Worm (Caenorhabditis elegans) whole organism, midembryonic: ENCODE measurements around the gene mes-1.

Experiments
- T22C8.4 ChIP-seq: fragments of 200-800 bp; sonication (Bioruptor generic); IDR thresholded peaks from 2 replicates; pipeline ENCODE4 v1.3.6; 2022; ENCODE audit warnings: missing genetic modification characterization, missing compliant biosample characterization
- cog-1 ChIP-seq: sonication (generic microtip); optimal IDR thresholded peaks from 2 replicates; lab custom pipeline; 2016; ENCODE audit warnings: missing genetic modification characterization, missing compliant biosample characterization
- flt-1 ChIP-seq: fragments of 200-800 bp; sonication (Bioruptor generic); IDR thresholded peaks from 2 replicates; pipeline ENCODE4 v1.3.6; 2022; ENCODE audit warnings: missing genetic modification characterization, missing compliant biosample characterization
- klf-2 ChIP-seq: fragments of 200-800 bp; sonication (Bioruptor generic); conservative IDR thresholded peaks from 2 replicates; pipeline ENCODE4 v1.3.6; 2022; ENCODE audit warnings: missing genetic modification reagents, missing genetic modification characterization, missing compliant biosample characterization
- med-1 ChIP-seq: sonication (generic microtip); optimal IDR thresholded peaks from 2 replicates; lab custom pipeline; 2017; ENCODE audit warnings: missing genetic modification characterization, mild to moderate bottlenecking, missing compliant biosample characterization, antibody characterized with exemption, missing genetic modification reagents; ENCODE audit not compliant: insufficient read depth
- ref-1 ChIP-seq: fragments of 200-800 bp; sonication (Bioruptor generic); conservative IDR thresholded peaks from 2 replicates; pipeline ENCODE4 v1.3.6; 2022; ENCODE audit warnings: missing genetic modification reagents, missing genetic modification characterization, missing compliant biosample characterization
- tab-1 ChIP-seq: fragments of 200-800 bp; sonication (Bioruptor generic); IDR thresholded peaks from 2 replicates; pipeline ENCODE4 v1.3.6; 2022; ENCODE audit warnings: missing genetic modification characterization, missing compliant biosample characterization
- ztf-23 ChIP-seq: fragments of 200-800 bp; sonication (Bioruptor generic); IDR thresholded peaks from 2 replicates; pipeline ENCODE4 v1.3.6; 2022; ENCODE audit warnings: missing genetic modification reagents, missing genetic modification characterization, missing compliant biosample characterization
- ztf-29 ChIP-seq: fragments of 200-800 bp; sonication (Bioruptor generic); IDR thresholded peaks from 2 replicates; pipeline ENCODE4 v1.3.6; 2022; ENCODE audit warnings: missing genetic modification reagents, missing genetic modification characterization, missing compliant biosample characterization

DNA sequence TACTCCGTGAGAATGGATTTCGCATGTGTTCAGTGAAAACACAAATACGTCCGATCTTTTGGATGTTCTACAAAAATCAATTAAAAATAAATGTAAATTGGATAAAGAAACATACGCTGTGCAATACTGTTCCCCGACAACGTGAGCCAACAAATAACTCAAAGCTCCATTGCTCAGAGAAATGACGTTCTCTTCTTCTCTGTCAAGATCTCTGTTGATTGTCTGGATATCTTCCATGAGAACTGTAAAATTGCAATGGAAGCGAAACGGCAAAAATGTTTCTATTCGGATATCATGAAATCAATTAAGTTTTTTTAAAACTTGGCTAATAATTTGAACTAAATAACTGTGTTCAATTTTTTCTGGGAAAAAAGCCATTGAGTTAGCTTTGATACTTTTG is 39.4 kb downstream of the mes-1 start:
- TF ChIP-seq med-1 (no peak), tab-1 (GFP tag; lab: Robert Waterston, UW) (no peak), klf-2 (GFP tag; lab: Robert Waterston, UW) (no peak), cog-1 (tag; lab: Kevin White, UChicago) (no peak), ref-1 (GFP tag; lab: Robert Waterston, UW) (no peak), ztf-23 (GFP tag; lab: Robert Waterston, UW) (no peak), T22C8.4 (no peak), flt-1 (no peak), ztf-29 (GFP tag; lab: Robert Waterston, UW) (no peak)
